Fruit fly (Drosophila melanogaster): Measurements from ENCODE around the gene CG7910.

The CG7910 gene

DNA sequence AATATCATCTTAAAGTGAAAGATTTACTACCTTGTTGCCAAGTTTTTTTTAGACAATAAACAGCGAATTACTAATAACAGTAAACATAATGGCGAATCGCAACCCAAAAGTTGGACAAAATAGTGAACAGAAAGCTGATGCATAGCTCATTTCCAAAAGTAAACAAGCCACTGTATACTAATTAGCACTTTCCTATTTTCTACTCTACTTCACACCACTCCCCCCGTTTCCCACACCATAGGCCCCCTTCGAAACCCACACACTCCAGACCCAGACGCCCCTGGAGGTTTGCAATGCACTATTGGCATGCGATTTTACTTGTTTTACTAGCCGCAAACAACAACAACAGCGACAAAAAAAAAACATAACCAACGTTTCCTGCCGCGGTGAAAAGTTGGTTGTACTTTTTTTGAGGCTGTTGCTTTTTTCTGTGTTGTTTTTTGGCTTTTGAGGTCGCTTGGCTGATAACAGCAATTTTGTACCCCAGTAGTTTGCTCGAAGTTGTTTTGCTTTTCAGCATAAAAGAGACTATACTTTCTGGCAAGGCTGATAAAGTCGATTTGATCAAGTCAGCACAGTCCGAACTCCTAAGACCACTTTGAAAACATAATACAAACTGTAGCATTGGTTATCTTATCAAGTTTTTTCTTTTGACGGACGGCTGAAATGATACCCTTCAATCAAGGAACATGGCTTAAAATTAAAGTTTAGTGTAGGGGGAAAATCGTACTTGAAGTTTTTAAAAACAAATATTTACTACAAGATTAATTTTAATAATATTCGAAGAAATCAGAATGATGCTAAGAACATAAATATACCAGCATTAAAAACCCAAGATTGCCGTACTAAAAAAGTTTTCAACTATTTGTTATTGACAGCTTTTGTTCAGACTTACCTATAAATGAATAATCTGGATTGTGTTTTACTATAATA, 20.1 kb downstream of the CG7910 start:
- TF ChIP-seq foxo (GFP tag; optimal IDR thresholded peaks at IDR 0.05) (peak in 1 of 2 experiments; percentile 11), brk (GFP tag; optimal IDR thresholded peaks at IDR 0.05) (peak; percentile 1), Dfd (GFP tag; optimal IDR thresholded peaks at IDR 0.05) (no peak)

DNA sequence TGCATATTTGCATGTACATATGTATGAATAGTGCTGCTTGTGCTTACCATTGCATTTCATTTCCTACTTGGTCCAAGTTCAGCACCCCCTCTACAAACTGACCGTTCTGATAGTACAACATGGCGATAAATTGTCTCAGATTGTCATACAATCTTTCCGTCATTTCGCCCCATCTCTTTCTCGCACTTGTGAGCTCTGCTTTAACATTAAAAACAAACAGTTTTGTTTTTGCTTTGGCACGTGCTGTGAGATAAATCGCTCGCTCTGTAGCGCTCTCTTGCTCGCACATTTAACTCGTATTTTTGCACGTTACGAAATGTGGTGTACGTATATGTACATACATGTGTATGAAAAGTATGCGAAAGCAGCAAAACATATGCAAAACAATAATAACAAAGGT, 21.7 kb downstream of the CG7910 start:
- TF ChIP-seq Rel (GFP tag; optimal IDR thresholded peaks at IDR 0.05) (no peak), Rel (tag; optimal IDR thresholded peaks at IDR 0.05) (no peak), dmrt93B (GFP tag; optimal IDR thresholded peaks at IDR 0.05) (no peak), jim (GFP tag; optimal IDR thresholded peaks at IDR 0.05) (no peak), Jra (GFP tag; optimal IDR thresholded peaks at IDR 0.05) (no peak), usp (GFP tag; optimal IDR thresholded peaks at IDR 0.05) (no peak), Mio (GFP tag; optimal IDR thresholded peaks at IDR 0.05) (no peak), h (GFP tag; optimal IDR thresholded peaks at IDR 0.05) (no peak), Abd-B (GFP tag; optimal IDR thresholded peaks at IDR 0.05) (no peak), Hnf4 (GFP tag; optimal IDR thresholded peaks at IDR 0.05) (no peak), woc (GFP tag; optimal IDR thresholded peaks at IDR 0.05) (no peak), OdsH (GFP tag; optimal IDR thresholded peaks at IDR 0.05) (no peak), lola (GFP tag; optimal IDR thresholded peaks at IDR 0.05) (no peak), Myc (optimal IDR thresholded peaks at IDR 0.05) (no peak)

DNA sequence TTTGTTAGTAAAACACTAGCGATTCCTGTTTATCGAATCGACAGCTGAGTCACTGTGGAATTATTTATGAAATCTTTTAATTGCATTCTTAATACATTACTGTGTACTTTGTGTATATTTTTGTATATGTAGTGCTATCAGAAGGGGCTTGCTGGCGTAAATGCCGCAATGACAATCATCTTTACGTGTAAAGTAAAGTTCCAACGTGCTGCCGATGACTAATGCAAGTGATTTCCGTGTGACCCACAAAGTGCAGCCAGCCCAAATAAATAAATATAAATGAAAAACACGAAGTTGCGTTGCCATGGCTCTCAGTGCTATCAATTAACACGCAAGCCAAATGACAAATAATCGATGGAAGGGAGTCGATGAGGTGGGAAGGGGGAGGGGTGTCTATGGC, 22.7 kb downstream of the CG7910 start:
- TF ChIP-seq sage (GFP tag; optimal IDR thresholded peaks at IDR 0.05), result no peak
- no peak for TF ChIP-seq ey (GFP tag; optimal IDR thresholded peaks at IDR 0.05)
- no peak for TF ChIP-seq usp (GFP tag; optimal IDR thresholded peaks at IDR 0.05)
- no peak for TF ChIP-seq sv (GFP tag; optimal IDR thresholded peaks at IDR 0.05)
- TF ChIP-seq N (GFP tag; optimal IDR thresholded peaks at IDR 0.05), result no peak
- TF ChIP-seq tai (GFP tag; optimal IDR thresholded peaks at IDR 0.05), result no peak
- no peak for TF ChIP-seq Dfd (GFP tag; optimal IDR thresholded peaks at IDR 0.05)
- no peak for TF ChIP-seq Hr83 (GFP tag; optimal IDR thresholded peaks at IDR 0.05; ENCODE audit: poor library complexity, severe bottlenecking)
- TF ChIP-seq Rel (GFP tag; optimal IDR thresholded peaks at IDR 0.05), result no peak
- TF ChIP-seq Rel (tag; optimal IDR thresholded peaks at IDR 0.05), result no peak
- no peak for TF ChIP-seq Abd-B (GFP tag; optimal IDR thresholded peaks at IDR 0.05)
- no peak for TF ChIP-seq CG9705 (GFP tag; optimal IDR thresholded peaks at IDR 0.05)
- no peak for TF ChIP-seq OdsH (GFP tag; optimal IDR thresholded peaks at IDR 0.05)
- TF ChIP-seq Sp1 (GFP tag; optimal IDR thresholded peaks at IDR 0.05), result no peak
- TF ChIP-seq fru (GFP tag; optimal IDR thresholded peaks at IDR 0.05), result no peak
- no peak for TF ChIP-seq dmrt93B (GFP tag; optimal IDR thresholded peaks at IDR 0.05)
- TF ChIP-seq dl (GFP tag; optimal IDR thresholded peaks at IDR 0.05; ENCODE audit: insufficient read depth in 1 of 2, partially characterized antibody in 2 of 2), result no peak
- no peak for TF ChIP-seq Dif (GFP tag; optimal IDR thresholded peaks at IDR 0.05; ENCODE audit: partially characterized antibody)
- no peak for TF ChIP-seq Mio (GFP tag; optimal IDR thresholded peaks at IDR 0.05)
- no peak for TF ChIP-seq Vsx2 (GFP tag; optimal IDR thresholded peaks at IDR 0.05; ENCODE audit: partially characterized antibody)
- TF ChIP-seq Myc (optimal IDR thresholded peaks at IDR 0.05), result no peak

DNA sequence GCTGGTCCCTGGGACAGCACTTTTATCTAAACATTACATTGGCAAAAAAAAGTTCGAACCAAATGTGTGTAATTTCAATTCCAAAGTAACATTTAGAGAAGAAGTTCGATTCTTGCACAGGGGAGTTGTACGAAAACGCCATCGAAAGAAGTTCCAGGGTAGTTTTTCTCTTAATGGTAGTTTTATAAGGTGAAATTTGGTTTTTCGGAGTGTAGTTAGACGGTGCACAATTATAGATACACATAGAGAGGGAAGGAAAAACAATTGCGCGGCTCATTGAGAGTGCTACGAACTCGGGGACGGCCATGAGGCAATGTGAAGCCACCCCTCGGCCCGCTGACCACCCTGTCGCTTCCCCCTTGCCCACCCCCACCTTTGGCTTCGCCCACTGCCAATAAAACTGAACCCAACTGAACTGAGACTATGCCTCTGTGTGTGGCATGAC, 23.2 kb downstream of the CG7910 start:
- TF ChIP-seq N (GFP tag; optimal IDR thresholded peaks at IDR 0.05) (no peak), CG9705 (GFP tag; optimal IDR thresholded peaks at IDR 0.05) (no peak), psq (GFP tag; optimal IDR thresholded peaks at IDR 0.05) (peak; percentile 33), dl (GFP tag; optimal IDR thresholded peaks at IDR 0.05; ENCODE audit: insufficient read depth in 1 of 2, partially characterized antibody in 2 of 2) (no peak), Hr83 (GFP tag; optimal IDR thresholded peaks at IDR 0.05; ENCODE audit: poor library complexity, severe bottlenecking) (no peak), GATAd (GFP tag; optimal IDR thresholded peaks at IDR 0.05) (no peak), Sp1 (GFP tag; optimal IDR thresholded peaks at IDR 0.05) (no peak), foxo (GFP tag; optimal IDR thresholded peaks at IDR 0.05) (peak in 1 of 2 experiments; percentile 49), dmrt93B (GFP tag; optimal IDR thresholded peaks at IDR 0.05) (no peak), Mio (GFP tag; optimal IDR thresholded peaks at IDR 0.05) (no peak), Vsx2 (GFP tag; optimal IDR thresholded peaks at IDR 0.05; ENCODE audit: partially characterized antibody) (no peak), CG32264 (GFP tag; optimal IDR thresholded peaks at IDR 0.05) (no peak), sage (GFP tag; optimal IDR thresholded peaks at IDR 0.05) (no peak), Dif (GFP tag; optimal IDR thresholded peaks at IDR 0.05; ENCODE audit: partially characterized antibody) (no peak), CrebA (GFP tag; optimal IDR thresholded peaks at IDR 0.05; ENCODE audit: borderline replicate concordance) (no peak), Hr78 (GFP tag; optimal IDR thresholded peaks at IDR 0.05) (no peak), pan (optimal IDR thresholded peaks at IDR 0.05) (no peak), fru (GFP tag; optimal IDR thresholded peaks at IDR 0.05) (peak; percentile 44), Rel (GFP tag; optimal IDR thresholded peaks at IDR 0.05) (no peak), Rel (tag; optimal IDR thresholded peaks at IDR 0.05) (no peak), usp (GFP tag; optimal IDR thresholded peaks at IDR 0.05) (no peak), HLH106 (tag; optimal IDR thresholded peaks at IDR 0.05) (peak; percentile 2), br (GFP tag; optimal IDR thresholded peaks at IDR 0.05) (peak; percentile 17), sv (GFP tag; optimal IDR thresholded peaks at IDR 0.05) (peak; percentile 14), Dfd (GFP tag; optimal IDR thresholded peaks at IDR 0.05) (no peak), Abd-B (GFP tag; optimal IDR thresholded peaks at IDR 0.05) (no peak), h (GFP tag; optimal IDR thresholded peaks at IDR 0.05) (peak; percentile 47), Hnf4 (GFP tag; optimal IDR thresholded peaks at IDR 0.05) (peak; percentile 3), dsf (GFP tag; optimal IDR thresholded peaks at IDR 0.05; ENCODE audit: borderline replicate concordance) (no peak), ey (GFP tag; optimal IDR thresholded peaks at IDR 0.05) (peak; percentile 20), Jra (GFP tag; optimal IDR thresholded peaks at IDR 0.05) (no peak), tai (GFP tag; optimal IDR thresholded peaks at IDR 0.05) (no peak), woc (GFP tag; optimal IDR thresholded peaks at IDR 0.05) (no peak), lola (GFP tag; optimal IDR thresholded peaks at IDR 0.05) (no peak)

All from whole organism, wandering third instar larva.